Fruit fly (Drosophila melanogaster) whole organism, prepupa: ENCODE measurements around the gene Gss2.

Source experiments
- Blimp-1 ChIP-seq: fragments of 200-800 bp; sonication (Bioruptor generic); optimal IDR thresholded peaks from 3 replicates; lab custom pipeline; 2017; ENCODE audit warnings: missing biosample characterization, missing genetic modification characterization, mild to moderate bottlenecking, moderate library complexity, missing genetic modification reagents
- CG10669 ChIP-seq: fragments of 200-800 bp; sonication (Bioruptor generic); optimal IDR thresholded peaks from 3 replicates; lab custom pipeline; 2018; ENCODE audit warnings: missing biosample characterization, mild to moderate bottlenecking, missing genetic modification characterization, moderate library complexity
- CG11902 ChIP-seq: fragments of 200-800 bp; sonication (Bioruptor generic); optimal IDR thresholded peaks from 3 replicates; lab custom pipeline; 2016; ENCODE audit warnings: missing biosample characterization, missing genetic modification characterization
- CG1621 ChIP-seq: fragments of 200-800 bp; sonication (Bioruptor generic); optimal IDR thresholded peaks from 3 replicates; lab custom pipeline; 2018; ENCODE audit warnings: missing biosample characterization, mild to moderate bottlenecking, missing genetic modification characterization
- CG16779 ChIP-seq: fragments of 200-800 bp; sonication (Bioruptor generic); optimal IDR thresholded peaks from 3 replicates; lab custom pipeline; 2017; ENCODE audit warnings: missing biosample characterization, mild to moderate bottlenecking, missing genetic modification characterization
- CG3032 ChIP-seq: fragments of 200-800 bp; optimal IDR thresholded peaks from 2 replicates; lab custom pipeline; 2019; ENCODE audit warnings: missing biosample characterization, mild to moderate bottlenecking, missing genetic modification characterization, moderate library complexity
- CG31627 ChIP-seq: fragments of 200-800 bp; sonication (Bioruptor generic); optimal IDR thresholded peaks from 3 replicates; lab custom pipeline; 2016; ENCODE audit warnings: missing biosample characterization, missing genetic modification characterization
- CG32006 ChIP-seq: fragments of 200-800 bp; sonication (Bioruptor generic); optimal IDR thresholded peaks from 3 replicates; lab custom pipeline; 2017; ENCODE audit warnings: missing biosample characterization, mild to moderate bottlenecking, missing genetic modification characterization
- CG34406 ChIP-seq: fragments of 200-800 bp; sonication (Bioruptor generic); optimal IDR thresholded peaks from 3 replicates; lab custom pipeline; 2016; ENCODE audit warnings: missing biosample characterization, missing genetic modification characterization
- CG3919 ChIP-seq: fragments of 200-800 bp; sonication (Bioruptor generic); optimal IDR thresholded peaks from 3 replicates; lab custom pipeline; 2016; ENCODE audit warnings: missing biosample characterization, missing genetic modification characterization
- CG4318 ChIP-seq: fragments of 200-800 bp; sonication (Bioruptor generic); optimal IDR thresholded peaks from 3 replicates; lab custom pipeline; 2017; ENCODE audit warnings: missing biosample characterization, mild to moderate bottlenecking, missing genetic modification characterization
- CG6276 ChIP-seq: fragments of 200-800 bp; sonication (Bioruptor generic); optimal IDR thresholded peaks from 2 replicates; lab custom pipeline; 2017; ENCODE audit warnings: missing biosample characterization, mild to moderate bottlenecking, missing genetic modification characterization
- CG6792 ChIP-seq: fragments of 200-800 bp; sonication (Bioruptor generic); optimal IDR thresholded peaks from 3 replicates; lab custom pipeline; 2016; ENCODE audit warnings: missing biosample characterization, missing genetic modification characterization
- CG6808 ChIP-seq: fragments of 200-800 bp; sonication (Bioruptor generic); optimal IDR thresholded peaks from 3 replicates; lab custom pipeline; 2017; ENCODE audit warnings: missing biosample characterization, missing genetic modification characterization, mild to moderate bottlenecking, moderate library complexity, missing genetic modification reagents
- CG6854 ChIP-seq: fragments of 200-800 bp; sonication (Bioruptor generic); optimal IDR thresholded peaks from 2 replicates; lab custom pipeline; 2017; ENCODE audit warnings: missing biosample characterization, mild to moderate bottlenecking, missing genetic modification characterization
- CG7368 ChIP-seq: fragments of 200-800 bp; sonication (Bioruptor generic); optimal IDR thresholded peaks from 3 replicates; lab custom pipeline; 2016; ENCODE audit warnings: missing biosample characterization, missing genetic modification characterization
- CG8119 ChIP-seq: fragments of 200-800 bp; sonication (Bioruptor generic); IDR thresholded peaks from 3 replicates; pipeline ENCODE4 v1.3.6; 2022; ENCODE audit warnings: missing biosample characterization, missing genetic modification characterization
- CG8319 ChIP-seq: fragments of 200-800 bp; sonication (Bioruptor generic); optimal IDR thresholded peaks from 3 replicates; lab custom pipeline; 2016; ENCODE audit warnings: missing biosample characterization, missing genetic modification characterization
- CG8632 ChIP-seq: fragments of 200-800 bp; sonication (Bioruptor generic); optimal IDR thresholded peaks from 3 replicates; lab custom pipeline; 2016; ENCODE audit warnings: missing biosample characterization, missing genetic modification characterization
- Eip75B ChIP-seq: fragments of 200-800 bp; sonication (Bioruptor generic); optimal IDR thresholded peaks from 3 replicates; lab custom pipeline; 2016; ENCODE audit warnings: missing biosample characterization, missing genetic modification characterization
- Eip78C ChIP-seq: fragments of 200-800 bp; sonication (Bioruptor generic); peaks from one replicate; lab custom pipeline; 2016; ENCODE audit warnings: missing biosample characterization, missing genetic modification characterization
- Eip93F ChIP-seq: fragments of 200-800 bp; sonication (Bioruptor generic); optimal IDR thresholded peaks from 2 replicates; lab custom pipeline; 2016; ENCODE audit warnings: missing biosample characterization, mild to moderate bottlenecking, missing genetic modification characterization
- Ets21C ChIP-seq: fragments of 200-800 bp; sonication (Bioruptor generic); optimal IDR thresholded peaks from 3 replicates; lab custom pipeline; 2016; ENCODE audit warnings: missing biosample characterization, missing genetic modification characterization
- Ets96B ChIP-seq: fragments of 200-800 bp; optimal IDR thresholded peaks from 2 replicates; lab custom pipeline; 2019; ENCODE audit warnings: missing biosample characterization, mild to moderate bottlenecking, missing genetic modification characterization, moderate library complexity
- Gug ChIP-seq: fragments of 200-800 bp; sonication (Bioruptor generic); IDR thresholded peaks from 2 replicates; pipeline ENCODE4 v1.3.6; 2022; ENCODE audit warnings: missing biosample characterization, missing genetic modification characterization
- Hr4 ChIP-seq: fragments of 200-800 bp; sonication (Bioruptor generic); optimal IDR thresholded peaks from 3 replicates; lab custom pipeline; 2016; ENCODE audit warnings: missing biosample characterization, missing genetic modification characterization
- Lpt ChIP-seq: fragments of 200-800 bp; sonication (Bioruptor generic); optimal IDR thresholded peaks from 3 replicates; lab custom pipeline; 2016; ENCODE audit warnings: missing biosample characterization, missing genetic modification characterization
- Met ChIP-seq: fragments of 200-800 bp; sonication (Bioruptor generic); optimal IDR thresholded peaks from 3 replicates; lab custom pipeline; 2016; ENCODE audit warnings: missing biosample characterization, missing genetic modification characterization
- OdsH ChIP-seq: fragments of 200-800 bp; sonication (Bioruptor generic); optimal IDR thresholded peaks from 3 replicates; lab custom pipeline; 2016; ENCODE audit warnings: missing biosample characterization, missing genetic modification characterization
- Smox ChIP-seq: fragments of 200-800 bp; sonication (Bioruptor generic); optimal IDR thresholded peaks from 3 replicates; lab custom pipeline; 2016; ENCODE audit warnings: missing biosample characterization, missing genetic modification characterization
- Sox102F ChIP-seq: fragments of 200-800 bp; sonication (Bioruptor generic); optimal IDR thresholded peaks from 2 replicates; lab custom pipeline; 2016; ENCODE audit warnings: missing biosample characterization, mild to moderate bottlenecking, missing genetic modification characterization
- Sox14 ChIP-seq: fragments of 200-800 bp; sonication (Bioruptor generic); optimal IDR thresholded peaks from 3 replicates; lab custom pipeline; 2016; ENCODE audit warnings: missing biosample characterization, missing genetic modification characterization
- achi ChIP-seq: fragments of 200-800 bp; sonication (Bioruptor generic); optimal IDR thresholded peaks from 3 replicates; lab custom pipeline; 2016; ENCODE audit warnings: missing biosample characterization, missing genetic modification characterization
- cyc ChIP-seq: fragments of 200-800 bp; sonication (Bioruptor generic); optimal IDR thresholded peaks from 3 replicates; lab custom pipeline; 2016; ENCODE audit warnings: missing biosample characterization, missing genetic modification characterization
- dsx ChIP-seq: fragments of 200-800 bp; optimal IDR thresholded peaks from 3 replicates; lab custom pipeline; 2019; ENCODE audit warnings: missing biosample characterization, mild to moderate bottlenecking, missing genetic modification characterization, moderate library complexity; ENCODE audit not compliant: poor library complexity, severe bottlenecking
- eg ChIP-seq: fragments of 200-800 bp; sonication (Bioruptor generic); IDR thresholded peaks from 3 replicates; pipeline ENCODE4 v1.3.6; 2022; ENCODE audit warnings: missing biosample characterization, missing genetic modification characterization
- esn ChIP-seq: fragments of 200-800 bp; sonication (Bioruptor generic); optimal IDR thresholded peaks from 2 replicates; lab custom pipeline; 2016; ENCODE audit warnings: missing biosample characterization, mild to moderate bottlenecking, missing genetic modification characterization, moderate library complexity
- fd59A ChIP-seq: fragments of 200-800 bp; sonication (Bioruptor generic); optimal IDR thresholded peaks from 2 replicates; lab custom pipeline; 2017; ENCODE audit warnings: missing biosample characterization, mild to moderate bottlenecking, missing genetic modification characterization, missing genetic modification reagents
- fkh ChIP-seq: fragments of 200-800 bp; sonication (Bioruptor generic); optimal IDR thresholded peaks from 3 replicates; lab custom pipeline; 2017; ENCODE audit warnings: missing biosample characterization, mild to moderate bottlenecking, missing genetic modification characterization, moderate library complexity
- lz ChIP-seq: fragments of 200-800 bp; sonication (Bioruptor generic); optimal IDR thresholded peaks from 3 replicates; lab custom pipeline; 2016; ENCODE audit warnings: missing biosample characterization, missing genetic modification characterization
- pdm3 ChIP-seq: fragments of 200-800 bp; sonication (Bioruptor generic); optimal IDR thresholded peaks from 3 replicates; lab custom pipeline; 2016; ENCODE audit warnings: missing biosample characterization, missing genetic modification characterization
- ss ChIP-seq, 2 experiments: fragments of 200-800 bp; sonication (Bioruptor generic); optimal IDR thresholded peaks; 2 replicates in 1 of 2; 3 replicates in 1 of 2; lab custom pipeline; 2017 to 2018; ENCODE audit warnings: mild to moderate bottlenecking in 2 of 2, missing biosample characterization in 2 of 2, missing genetic modification characterization in 2 of 2, moderate library complexity in 1 of 2
- svp ChIP-seq: fragments of 200-800 bp; sonication (Bioruptor generic); peaks from one replicate; lab custom pipeline; 2016; ENCODE audit warnings: missing biosample characterization, missing genetic modification characterization
- topi ChIP-seq: fragments of 200-800 bp; sonication (Bioruptor generic); optimal IDR thresholded peaks from 3 replicates; lab custom pipeline; 2016; ENCODE audit warnings: missing biosample characterization, missing genetic modification characterization
- vri ChIP-seq: fragments of 200-800 bp; sonication (Bioruptor generic); optimal IDR thresholded peaks from 3 replicates; lab custom pipeline; 2016; ENCODE audit warnings: missing biosample characterization, mild to moderate bottlenecking, missing genetic modification characterization

The Gss2 gene

dm6 chrX:17872310-17872709, 27.2 kb upstream of the Gss2 start:
- TF ChIP-seq CG6792 (GFP tag; lab: Kevin White, UChicago): no peak
- no peak for TF ChIP-seq CG8119 (GFP tag; lab: Robert Waterston, UW)
- TF ChIP-seq Eip75B (GFP tag; lab: Kevin White, UChicago): no peak
- no peak for TF ChIP-seq CG3032 (tag; lab: Kevin White, UChicago)
- TF ChIP-seq cyc (GFP tag; lab: Kevin White, UChicago): no peak
- no peak for TF ChIP-seq ss (GFP tag; optimal IDR thresholded peaks at IDR 0.05; lab: Kevin White, UChicago)
- TF ChIP-seq CG1621 (tag; lab: Kevin White, UChicago): no peak
- no peak for TF ChIP-seq CG7368 (GFP tag; lab: Kevin White, UChicago)
- peak; percentile 37 for TF ChIP-seq Eip78C
- TF ChIP-seq fd59A: no peak
- no peak for TF ChIP-seq svp (GFP tag; lab: Kevin White, UChicago)
- no peak for TF ChIP-seq Eip93F
- no peak for TF ChIP-seq eg (GFP tag; lab: Robert Waterston, UW)
- no peak for TF ChIP-seq Sox102F (GFP tag; lab: Kevin White, UChicago)
- TF ChIP-seq Sox14 (GFP tag; lab: Kevin White, UChicago): no peak
- TF ChIP-seq topi: no peak
- no peak for TF ChIP-seq esn (GFP tag; lab: Kevin White, UChicago)
- TF ChIP-seq CG6808: peak; percentile 30
- TF ChIP-seq lz (GFP tag; lab: Kevin White, UChicago): no peak
- TF ChIP-seq CG3919 (GFP tag; lab: Kevin White, UChicago): no peak
- peak; percentile 37 for TF ChIP-seq fkh (GFP tag; lab: Kevin White, UChicago)
- no peak for TF ChIP-seq Gug (GFP tag; lab: Robert Waterston, UW)
- TF ChIP-seq CG4318 (GFP tag; lab: Kevin White, UChicago): no peak
- TF ChIP-seq achi (GFP tag; lab: Kevin White, UChicago): no peak
- TF ChIP-seq CG10669: no peak
- TF ChIP-seq Hr4 (GFP tag; lab: Kevin White, UChicago): no peak

dm6 chrX:17873329-17873728, 26.2 kb upstream of the Gss2 start:
- TF ChIP-seq Ets21C (GFP tag; lab: Kevin White, UChicago) (peak; percentile 18), topi (peak; percentile 6), CG10669 (no peak), svp (GFP tag; lab: Kevin White, UChicago) (peak; percentile 71), Eip93F (peak; percentile 16)

- peak; percentile 51 for TF ChIP-seq lz (GFP tag; lab: Kevin White, UChicago)
- TF ChIP-seq fkh (GFP tag; lab: Kevin White, UChicago): no peak
- TF ChIP-seq CG16779 (tag; lab: Kevin White, UChicago): peak; percentile 20
- peak; percentile 53 for TF ChIP-seq Eip75B (GFP tag; lab: Kevin White, UChicago)
- TF ChIP-seq Lpt (GFP tag; lab: Kevin White, UChicago): peak; percentile 27
- TF ChIP-seq CG34406 (GFP tag; lab: Kevin White, UChicago): peak; percentile 4
- TF ChIP-seq Hr4 (GFP tag; lab: Kevin White, UChicago): peak; percentile 62
- TF ChIP-seq svp (GFP tag; lab: Kevin White, UChicago): peak; percentile 86
- TF ChIP-seq CG32006: peak; percentile 32
- no peak for TF ChIP-seq CG4318 (GFP tag; lab: Kevin White, UChicago)
- TF ChIP-seq CG3919 (GFP tag; lab: Kevin White, UChicago): peak; percentile 58
- TF ChIP-seq Smox (GFP tag; lab: Kevin White, UChicago): peak; percentile 15
- peak; percentile 20 for TF ChIP-seq CG11902 (GFP tag; lab: Kevin White, UChicago)
- no peak for TF ChIP-seq CG8319 (GFP tag; lab: Kevin White, UChicago)
- peak; percentile 67 for TF ChIP-seq Met
- peak; percentile 43 for TF ChIP-seq OdsH (GFP tag; lab: Kevin White, UChicago)
- no peak for TF ChIP-seq fd59A
- peak; percentile 47 for TF ChIP-seq CG7368 (GFP tag; lab: Kevin White, UChicago)
- TF ChIP-seq Blimp-1: no peak
- peak; percentile 1 for TF ChIP-seq CG8632 (GFP tag; lab: Kevin White, UChicago)
- TF ChIP-seq Ets96B (tag; lab: Kevin White, UChicago): peak; percentile 13
- peak; percentile 46 for TF ChIP-seq pdm3 (GFP tag; lab: Kevin White, UChicago)
- TF ChIP-seq CG1621 (tag; lab: Kevin White, UChicago): peak; percentile 9
- TF ChIP-seq CG6276 (GFP tag; lab: Kevin White, UChicago): peak; percentile 27
- TF ChIP-seq eg (GFP tag; lab: Robert Waterston, UW): peak; percentile 55; the same call in 1 of the 3 replicates
- no peak for TF ChIP-seq vri (GFP tag; lab: Kevin White, UChicago)
- peak; percentile 25 for TF ChIP-seq Eip93F
- peak; percentile 47 for TF ChIP-seq dsx (GFP tag; lab: Kevin White, UChicago)
- no peak for TF ChIP-seq Gug (GFP tag; lab: Robert Waterston, UW)
- no peak for TF ChIP-seq CG6854 (GFP tag; lab: Kevin White, UChicago)
- TF ChIP-seq ss (GFP tag; optimal IDR thresholded peaks at IDR 0.05; lab: Kevin White, UChicago): peak; percentile 43 to 63
- no peak for TF ChIP-seq CG10669
- peak; percentile 3 for TF ChIP-seq Sox14 (GFP tag; lab: Kevin White, UChicago)
- peak; percentile 64 for TF ChIP-seq CG31627 (GFP tag; lab: Kevin White, UChicago)
Observed at dm6 chrX:17875014-17875589, 24.4 kb upstream of the Gss2 start.
